Worm (Caenorhabditis elegans) whole organism, L4 larva: ENCODE data around the gene F59B10.5.

Experiments used
- D1046.2 ChIP-seq: fragments of 200-800 bp; sonication (Bioruptor generic); IDR thresholded peaks from 2 replicates; pipeline ENCODE4 v1.3.6; 2022; ENCODE audit warnings: missing genetic modification characterization, missing compliant biosample characterization
- F26F4.8 ChIP-seq: fragments of 200-800 bp; sonication (Bioruptor generic); conservative IDR thresholded peaks from 2 replicates; pipeline ENCODE4 v1.3.6; 2022; ENCODE audit warnings: missing genetic modification characterization, missing compliant biosample characterization
- F37D6.2 ChIP-seq: sonication (generic microtip); optimal IDR thresholded peaks from 2 replicates; lab custom pipeline; 2016; ENCODE audit warnings: mild to moderate bottlenecking, missing genetic modification characterization, missing compliant biosample characterization
- F44E2.7 ChIP-seq: fragments of 200-800 bp; sonication (Bioruptor generic); IDR thresholded peaks from 2 replicates; pipeline ENCODE4 v2.1.2; 2022; ENCODE audit warnings: missing genetic modification characterization, missing compliant biosample characterization
- R02D3.7 ChIP-seq: fragments of 150-350 bp; sonication (generic microtip); optimal IDR thresholded peaks from 3 replicates; lab custom pipeline; 2014; ENCODE audit warnings: missing biosample characterization, missing genetic modification characterization
- T20F7.1 ChIP-seq: fragments of 200-800 bp; sonication (Bioruptor generic); optimal IDR thresholded peaks from 2 replicates; lab custom pipeline; 2018; ENCODE audit warnings: mild to moderate bottlenecking, missing genetic modification characterization, missing compliant biosample characterization
- T26A8.4 ChIP-seq: fragments of 200-800 bp; sonication (Bioruptor generic); IDR thresholded peaks from 2 replicates; pipeline ENCODE4 v1.3.6; 2022; ENCODE audit warnings: missing genetic modification characterization, missing compliant biosample characterization
- Y5F2A.4 ChIP-seq: fragments of 200-800 bp; sonication (Bioruptor generic); optimal IDR thresholded peaks from 2 replicates; lab custom pipeline; 2018; ENCODE audit warnings: mild to moderate bottlenecking, missing genetic modification characterization, missing compliant biosample characterization
- Y75B8A.6 ChIP-seq: fragments of 200-800 bp; sonication (Bioruptor generic); IDR thresholded peaks from 2 replicates; pipeline ENCODE4 v1.3.6; 2022; ENCODE audit warnings: missing genetic modification reagents, missing genetic modification characterization, missing compliant biosample characterization
- aha-1 ChIP-seq: fragments of 150-350 bp; peaks from one replicate; lab custom pipeline; 2014; ENCODE audit warnings: missing biosample characterization, missing genetic modification characterization
- aly-2 ChIP-seq: sonication (generic microtip); optimal IDR thresholded peaks from 2 replicates; lab custom pipeline; 2018; ENCODE audit warnings: missing biosample characterization, missing genetic modification characterization
- arid-1 ChIP-seq: fragments of 200-800 bp; sonication (Bioruptor generic); conservative IDR thresholded peaks from 2 replicates; pipeline ENCODE4 v1.3.6; 2022; ENCODE audit warnings: missing genetic modification reagents, missing genetic modification characterization, missing compliant biosample characterization
- ceh-20 ChIP-seq: fragments of 200-800 bp; sonication (Bioruptor generic); IDR thresholded peaks from 2 replicates; pipeline ENCODE4 v1.3.6; 2022; ENCODE audit warnings: missing genetic modification reagents, missing genetic modification characterization, missing compliant biosample characterization
- ceh-28 ChIP-seq: fragments of 150-350 bp; optimal IDR thresholded peaks from 2 replicates; lab custom pipeline; 2014; ENCODE audit warnings: missing biosample characterization, missing genetic modification reagents, missing genetic modification characterization
- ceh-62 ChIP-seq: sonication (generic microtip); optimal IDR thresholded peaks from 2 replicates; lab custom pipeline; 2017; ENCODE audit warnings: missing biosample characterization, missing genetic modification characterization
- cey-2 ChIP-seq: sonication (generic microtip); optimal IDR thresholded peaks from 3 replicates; lab custom pipeline; 2017; ENCODE audit warnings: missing genetic modification characterization, mild to moderate bottlenecking, missing compliant biosample characterization, antibody characterized with exemption, borderline replicate concordance; ENCODE audit not compliant: insufficient read depth
- ctbp-1 ChIP-seq: fragments of 200-800 bp; sonication (Bioruptor generic); IDR thresholded peaks from 2 replicates; pipeline ENCODE4 v1.3.6; 2022; ENCODE audit warnings: missing genetic modification reagents, missing genetic modification characterization, missing compliant biosample characterization
- daf-12 ChIP-seq: fragments of 150-350 bp; optimal IDR thresholded peaks from 2 replicates; lab custom pipeline; 2014; ENCODE audit warnings: missing biosample characterization, missing genetic modification reagents, missing genetic modification characterization
- dmd-8 ChIP-seq: fragments of 200-800 bp; sonication (Bioruptor generic); IDR thresholded peaks from 2 replicates; pipeline ENCODE4 v1.3.6; 2022; ENCODE audit warnings: missing genetic modification characterization, missing compliant biosample characterization
- dmd-9 ChIP-seq: fragments of 200-800 bp; sonication (Bioruptor generic); IDR thresholded peaks from 2 replicates; pipeline ENCODE4 v1.3.6; 2022; ENCODE audit warnings: missing genetic modification reagents, missing genetic modification characterization, missing compliant biosample characterization
- fkh-10 ChIP-seq: fragments of 150-350 bp; optimal IDR thresholded peaks from 2 replicates; lab custom pipeline; 2014; ENCODE audit warnings: missing biosample characterization, missing genetic modification reagents, missing genetic modification characterization
- hif-1 ChIP-seq, 2 experiments: sonication (generic microtip); optimal IDR thresholded peaks; 2 replicates each; lab custom pipeline; 2016 to 2017; ENCODE audit warnings: missing compliant biosample characterization in 2 of 2, missing genetic modification characterization in 2 of 2, missing genetic modification reagents in 2 of 2, missing genotype in 2 of 2, mild to moderate bottlenecking in 1 of 2
- hlh-11 ChIP-seq: fragments of 200-800 bp; sonication (Bioruptor generic); optimal IDR thresholded peaks from 2 replicates; lab custom pipeline; 2018; ENCODE audit warnings: mild to moderate bottlenecking, missing genetic modification characterization, missing compliant biosample characterization
- hmg-1.1 ChIP-seq: fragments of 200-800 bp; sonication (Bioruptor generic); IDR thresholded peaks from 2 replicates; pipeline ENCODE4 v1.3.6; 2022; ENCODE audit warnings: missing genetic modification reagents, missing genetic modification characterization, missing compliant biosample characterization
- jun-1 ChIP-seq: fragments of 150-350 bp; optimal IDR thresholded peaks from 2 replicates; lab custom pipeline; 2014; ENCODE audit warnings: missing biosample characterization, missing genetic modification reagents, missing genetic modification characterization
- lin-13 ChIP-seq: fragments of 150-350 bp; optimal IDR thresholded peaks from 2 replicates; lab custom pipeline; 2014; ENCODE audit warnings: missing biosample characterization, missing genetic modification reagents, missing genetic modification characterization
- lin-38 ChIP-seq: fragments of 200-800 bp; sonication (Bioruptor generic); IDR thresholded peaks from 2 replicates; pipeline ENCODE4 v1.3.6; 2022; ENCODE audit warnings: missing genetic modification reagents, missing genetic modification characterization, missing compliant biosample characterization
- lsy-2 ChIP-seq, 2 experiments: fragments of 150-350 bp in 1 of 2; sonication (generic microtip) in 1 of 2; optimal IDR thresholded peaks; 2 replicates each; lab custom pipeline; 2014 to 2017; ENCODE audit warnings: missing biosample characterization in 2 of 2, missing genetic modification characterization in 2 of 2
- madf-9 ChIP-seq: fragments of 200-800 bp; sonication (Bioruptor generic); conservative IDR thresholded peaks from 2 replicates; pipeline ENCODE4 v1.3.6; 2022; ENCODE audit warnings: missing genetic modification reagents, missing genetic modification characterization, missing compliant biosample characterization
- mdt-29 ChIP-seq: fragments of 200-800 bp; sonication (Bioruptor generic); IDR thresholded peaks from 2 replicates; pipeline ENCODE4 v1.3.6; 2022; ENCODE audit warnings: missing genetic modification reagents, missing genetic modification characterization, missing compliant biosample characterization
- mes-2 ChIP-seq: sonication (generic microtip); optimal IDR thresholded peaks from 2 replicates; lab custom pipeline; 2016; ENCODE audit warnings: missing genotype, mild to moderate bottlenecking, missing genetic modification characterization, missing compliant biosample characterization; ENCODE audit not compliant: poor library complexity, severe bottlenecking
- nhr-10 ChIP-seq: fragments of 150-350 bp; optimal IDR thresholded peaks from 2 replicates; lab custom pipeline; 2014; ENCODE audit warnings: missing biosample characterization, missing genetic modification characterization
- nhr-102 ChIP-seq: sonication (generic microtip); optimal IDR thresholded peaks from 2 replicates; lab custom pipeline; 2016; ENCODE audit warnings: mild to moderate bottlenecking, missing genetic modification characterization, moderate library complexity, missing compliant biosample characterization
- nhr-42 ChIP-seq: fragments of 200-800 bp; sonication (Bioruptor generic); IDR thresholded peaks from 2 replicates; pipeline ENCODE4 v1.3.6; 2022; ENCODE audit warnings: missing genetic modification characterization, missing compliant biosample characterization
- nhr-48 ChIP-seq: sonication (generic microtip); optimal IDR thresholded peaks from 2 replicates; lab custom pipeline; 2016; ENCODE audit warnings: mild to moderate bottlenecking, missing genetic modification characterization, missing compliant biosample characterization
- pha-4 ChIP-seq, 2 experiments: fragments of 150-350 bp in 1 of 2; fragments of 200-800 bp in 1 of 2; sonication (Bioruptor generic) in 1 of 2; IDR thresholded peaks in 1 of 2; optimal IDR thresholded peaks in 1 of 2; 2 replicates each; pipeline versions ENCODE4 v1.3.6 to Lab custom; 2014 to 2022; ENCODE audit warnings: missing genetic modification characterization in 2 of 2, missing genetic modification reagents in 2 of 2, missing biosample characterization in 1 of 2, missing compliant biosample characterization in 1 of 2
- snpc-4 ChIP-seq: fragments of 150-350 bp; optimal IDR thresholded peaks from 2 replicates; lab custom pipeline; 2014; ENCODE audit warnings: missing biosample characterization, missing genetic modification characterization
- spr-1 ChIP-seq: sonication (generic microtip); optimal IDR thresholded peaks from 2 replicates; lab custom pipeline; 2016; ENCODE audit warnings: mild to moderate bottlenecking, missing genetic modification characterization, missing compliant biosample characterization
- tag-97 ChIP-seq: fragments of 200-800 bp; sonication (Bioruptor generic); IDR thresholded peaks from 2 replicates; pipeline ENCODE4 v1.3.6; 2022; ENCODE audit warnings: missing genetic modification characterization, missing compliant biosample characterization
- tra-1 ChIP-seq: fragments of 200-800 bp; sonication (Bioruptor generic); IDR thresholded peaks from 2 replicates; pipeline ENCODE4 v1.3.6; 2022; ENCODE audit warnings: missing genetic modification reagents, missing genetic modification characterization, missing compliant biosample characterization
- unc-130 ChIP-seq: sonication (generic microtip); optimal IDR thresholded peaks from 2 replicates; lab custom pipeline; 2016; ENCODE audit warnings: missing genetic modification reagents, missing genetic modification characterization, missing compliant biosample characterization
- unc-62 ChIP-seq, 3 experiments: fragments of 150-350 bp in 1 of 3; sonication (generic microtip); optimal IDR thresholded peaks in 2 of 3; peaks in 1 of 3; 1 replicate in 1 of 3; 2 replicates in 2 of 3; lab custom pipeline; 2014 to 2017; ENCODE audit warnings: missing biosample characterization in 3 of 3, missing genetic modification characterization in 3 of 3, missing genetic modification reagents in 3 of 3, missing genotype in 1 of 3
- zag-1 ChIP-seq: fragments of 150-350 bp; optimal IDR thresholded peaks from 2 replicates; lab custom pipeline; 2014; ENCODE audit warnings: missing biosample characterization, missing genetic modification characterization
- zfp-2 ChIP-seq: sonication (generic microtip); optimal IDR thresholded peaks from 2 replicates; lab custom pipeline; 2016; ENCODE audit warnings: mild to moderate bottlenecking, missing genetic modification characterization, missing compliant biosample characterization
- ztf-7 ChIP-seq: fragments of 150-350 bp; optimal IDR thresholded peaks from 2 replicates; lab custom pipeline; 2014; ENCODE audit warnings: missing biosample characterization, missing genetic modification characterization

Gene F59B10.5

ce11 chrII:10553377-10554045, 30.0 kb upstream of the F59B10.5 start (continued):
- TF ChIP-seq ctbp-1 (GFP tag; lab: Robert Waterston, UW), result 0 out of 2 replicates have a peak, but pooled peaks have one; percentile 7
- TF ChIP-seq pha-4 (GFP tag; IDR thresholded peaks at IDR 0.05; lab: Robert Waterston, UW), result no peak; the same call in 1 of the 2 replicates
- TF ChIP-seq pha-4 (tag; optimal IDR thresholded peaks at IDR 0.05; lab: Kevin White, UChicago), result no peak
- TF ChIP-seq nhr-102 (tag; lab: Kevin White, UChicago), result no peak
- TF ChIP-seq snpc-4 (tag; lab: Kevin White, UChicago), result no peak
- 0 out of 2 replicates have a peak, but pooled peaks have one; percentile 24 for TF ChIP-seq madf-9 (GFP tag; lab: Robert Waterston, UW)

ce11 chrII:10551985-10552736, 28.7 kb upstream of the F59B10.5 start:
- TF ChIP-seq nhr-48 (tag; lab: Kevin White, UChicago) (peak; percentile 95), Y5F2A.4 (GFP tag; lab: Kevin White, UChicago) (no peak), dmd-8 (GFP tag; lab: Robert Waterston, UW) (no peak), lsy-2 (tag; optimal IDR thresholded peaks at IDR 0.05; lab: Kevin White, UChicago) (peak; percentile 76 to 92), lin-13 (GFP tag; lab: Kevin White, UChicago) (no peak), D1046.2 (GFP tag; lab: Robert Waterston, UW) (no peak), R02D3.7 (tag; lab: Kevin White, UChicago) (no peak), F44E2.7 (no peak), ceh-20 (GFP tag; lab: Robert Waterston, UW) (peak; percentile 70), ceh-62 (tag; lab: Kevin White, UChicago) (no peak), nhr-42 (peak; percentile 60; the same call in 1 of the 2 replicates), lin-38 (GFP tag; lab: Robert Waterston, UW) (peak; percentile 63), arid-1 (peak; percentile 28; the same call in 1 of the 2 replicates), ceh-28 (tag; lab: Kevin White, UChicago) (peak; percentile 14), zfp-2 (no peak), hmg-1.1 (GFP tag; lab: Robert Waterston, UW) (peak; percentile 80), aha-1 (tag; lab: Kevin White, UChicago) (peak; percentile 99), F26F4.8 (no peak), nhr-10 (peak; percentile 82), mes-2 (tag; lab: Kevin White, UChicago) (peak; percentile 83), fkh-10 (peak; percentile 91), daf-12 (tag; lab: Kevin White, UChicago) (no peak), tag-97 (GFP tag; lab: Robert Waterston, UW) (no peak), hif-1 (tag; optimal IDR thresholded peaks at IDR 0.05; lab: Kevin White, UChicago) (peak; percentile 25 to 69), T20F7.1 (GFP tag; lab: Kevin White, UChicago) (peak; percentile 67), T26A8.4 (peak; percentile 67), tra-1 (peak; percentile 82), unc-130 (no peak), hlh-11 (tag; lab: Kevin White, UChicago) (peak; percentile 96), ztf-7 (tag; lab: Kevin White, UChicago) (peak; percentile 61), mdt-29 (GFP tag; lab: Robert Waterston, UW) (peak; percentile 55; the same call in 1 of the 2 replicates), jun-1 (tag; lab: Kevin White, UChicago) (peak; percentile 89), Y75B8A.6 (GFP tag; lab: Robert Waterston, UW) (0 out of 2 replicates have a peak, but pooled peaks have one; percentile 74), zag-1 (peak; percentile 52), unc-62 (GFP tag; optimal IDR thresholded peaks at IDR 0.05 in 1 of 2; lab: Kevin White, UChicago) (peak in 1 of 2 experiments; percentile 100), unc-62 (tag; optimal IDR thresholded peaks at IDR 0.05; lab: Kevin White, UChicago) (no peak), dmd-9 (GFP tag; lab: Robert Waterston, UW) (no peak), aly-2 (tag; lab: Kevin White, UChicago) (no peak), cey-2 (tag; lab: Kevin White, UChicago) (peak; percentile 57), spr-1 (tag; lab: Kevin White, UChicago) (peak; percentile 63), F37D6.2 (tag; lab: Kevin White, UChicago) (peak; percentile 70)
